Worm (Caenorhabditis elegans): ENCODE measurements around the gene flr-1.

DNA sequence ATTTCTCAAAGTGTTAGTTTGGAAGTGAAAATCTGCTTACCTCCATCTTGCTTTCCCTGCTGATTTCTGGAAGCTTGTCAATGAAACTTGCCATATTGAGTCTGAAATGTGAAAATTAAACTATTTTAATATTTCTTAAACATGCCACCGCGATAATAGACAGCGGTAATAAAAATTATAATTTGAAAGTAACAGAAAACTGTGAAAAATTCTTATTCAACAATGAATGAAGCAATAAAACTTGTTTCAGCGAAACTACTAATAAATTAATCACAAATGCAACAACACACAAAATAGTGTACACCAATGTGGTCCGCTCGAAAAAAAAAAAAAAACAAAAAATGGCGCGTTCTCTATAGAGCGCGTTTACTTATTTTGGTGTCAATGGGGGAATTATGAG, 4.8 kb downstream of the flr-1 start, which contains the start of gene F02D10.6:
- no peak for TF ChIP-seq W03F9.2 (tag; optimal IDR thresholded peaks at IDR 0.05)
- TF ChIP-seq him-1 (tag; optimal IDR thresholded peaks at IDR 0.05): no peak
- TF ChIP-seq dao-5 (tag; optimal IDR thresholded peaks at IDR 0.05): no peak
